Fruit fly (Drosophila melanogaster) whole organism, embryonic: Measurements from ENCODE around the gene mRpS7.

Source experiments
- Aef1 ChIP-seq: fragments of 200-800 bp; sonication (Bioruptor generic); IDR thresholded peaks from 3 replicates; pipeline ENCODE4 v1.3.6; 2022; ENCODE audit warnings: missing biosample characterization, missing genetic modification characterization
- Atf-2 ChIP-seq: fragments of 200-800 bp; sonication (Bioruptor generic); optimal IDR thresholded peaks from 2 replicates; lab custom pipeline; 2016; ENCODE audit warnings: missing biosample characterization, missing genetic modification characterization
- B-H1 ChIP-seq: fragments of 200-800 bp; sonication (Bioruptor generic); IDR thresholded peaks from 3 replicates; pipeline ENCODE4 v1.3.6; 2022; ENCODE audit warnings: missing biosample characterization, missing genetic modification characterization
- CG12104 ChIP-seq: fragments of 200-800 bp; sonication (Bioruptor generic); optimal IDR thresholded peaks from 3 replicates; lab custom pipeline; 2016; ENCODE audit warnings: missing biosample characterization, missing genetic modification characterization
- CG12391 ChIP-seq: fragments of 200-800 bp; sonication (Bioruptor generic); optimal IDR thresholded peaks from 3 replicates; lab custom pipeline; 2018; ENCODE audit warnings: missing biosample characterization, mild to moderate bottlenecking, missing genetic modification characterization, moderate library complexity
- CG13287 ChIP-seq: fragments of 200-800 bp; sonication (Bioruptor generic); IDR thresholded peaks from 2 replicates; pipeline ENCODE4 v1.3.6; 2022; ENCODE audit warnings: missing biosample characterization, missing genetic modification characterization; ENCODE audit not compliant: partially characterized antibody
- CG13624 ChIP-seq: fragments of 200-800 bp; sonication (Bioruptor generic); optimal IDR thresholded peaks from 2 replicates; lab custom pipeline; 2016; ENCODE audit warnings: missing biosample characterization, missing genetic modification characterization
- CG1529 ChIP-seq: fragments of 200-800 bp; sonication (Bioruptor generic); optimal IDR thresholded peaks from 3 replicates; lab custom pipeline; 2018; ENCODE audit warnings: missing biosample characterization, missing genetic modification characterization
- CG1647 ChIP-seq: fragments of 200-800 bp; sonication (Bioruptor generic); optimal IDR thresholded peaks from 3 replicates; lab custom pipeline; 2016; ENCODE audit warnings: missing biosample characterization, missing genetic modification characterization
- CG17359 ChIP-seq: fragments of 200-800 bp; sonication (Bioruptor generic); optimal IDR thresholded peaks from 3 replicates; lab custom pipeline; 2018; ENCODE audit warnings: missing biosample characterization, mild to moderate bottlenecking, missing genetic modification characterization, moderate library complexity
- CG17612 ChIP-seq: fragments of 200-800 bp; sonication (Bioruptor generic); IDR thresholded peaks from 2 replicates; pipeline ENCODE4 v1.3.6; 2022; ENCODE audit warnings: missing biosample characterization, missing genetic modification characterization
- CG2199 ChIP-seq: fragments of 200-800 bp; sonication (Bioruptor generic); IDR thresholded peaks from 3 replicates; pipeline ENCODE4 v1.3.6; 2022; ENCODE audit warnings: missing biosample characterization, missing genetic modification characterization
- CG3281 ChIP-seq: fragments of 200-800 bp; sonication (Bioruptor generic); optimal IDR thresholded peaks from 3 replicates; lab custom pipeline; 2017; ENCODE audit warnings: missing biosample characterization, mild to moderate bottlenecking, missing genetic modification characterization
- CG33557 ChIP-seq: fragments of 200-800 bp; sonication (Bioruptor generic); optimal IDR thresholded peaks from 2 replicates; lab custom pipeline; 2019; ENCODE audit warnings: missing biosample characterization, mild to moderate bottlenecking, missing genetic modification characterization, moderate library complexity
- CG4282 ChIP-seq: fragments of 200-800 bp; sonication (Bioruptor generic); optimal IDR thresholded peaks from 2 replicates; lab custom pipeline; 2016; ENCODE audit warnings: missing biosample characterization, missing genetic modification characterization
- CG4730 ChIP-seq: fragments of 200-800 bp; sonication (Bioruptor generic); IDR thresholded peaks from 2 replicates; pipeline ENCODE4 v1.3.6; 2022; ENCODE audit warnings: missing biosample characterization, missing genetic modification characterization
- CG9817 ChIP-seq: fragments of 200-800 bp; sonication (Bioruptor generic); optimal IDR thresholded peaks from 2 replicates; lab custom pipeline; 2018; ENCODE audit warnings: missing biosample characterization, mild to moderate bottlenecking, missing genetic modification characterization, moderate library complexity
- CrebB ChIP-seq: fragments of 200-800 bp; sonication (Bioruptor generic); optimal IDR thresholded peaks from 3 replicates; lab custom pipeline; 2018; ENCODE audit warnings: missing biosample characterization, mild to moderate bottlenecking, missing genetic modification characterization
- D19A ChIP-seq: fragments of 200-800 bp; optimal IDR thresholded peaks from 3 replicates; lab custom pipeline; 2019; ENCODE audit warnings: missing biosample characterization, mild to moderate bottlenecking, missing genetic modification characterization, moderate library complexity
- Dad ChIP-seq: fragments of 200-800 bp; sonication (Bioruptor generic); optimal IDR thresholded peaks from 3 replicates; lab custom pipeline; 2016; ENCODE audit warnings: missing biosample characterization, missing genetic modification characterization
- Dll ChIP-seq: fragments of 200-800 bp; sonication (Bioruptor generic); IDR thresholded peaks from 4 replicates; pipeline ENCODE4 v1.3.6; 2022; ENCODE audit warnings: missing biosample characterization, missing genetic modification characterization; ENCODE audit not compliant: partially characterized antibody
- Doc3 ChIP-seq: fragments of 200-800 bp; sonication (Bioruptor generic); IDR thresholded peaks from 3 replicates; pipeline ENCODE4 v1.3.6; 2022; ENCODE audit warnings: missing biosample characterization, missing genetic modification characterization; ENCODE audit not compliant: partially characterized antibody
- Drgx ChIP-seq: fragments of 200-800 bp; sonication (Bioruptor generic); IDR thresholded peaks from 2 replicates; pipeline ENCODE4 v1.3.6; 2022; ENCODE audit warnings: missing biosample characterization, missing genetic modification characterization
- ERR ChIP-seq: fragments of 200-800 bp; sonication (Bioruptor generic); optimal IDR thresholded peaks from 2 replicates; lab custom pipeline; 2016; ENCODE audit warnings: missing biosample characterization, missing genetic modification characterization
- Fer2 ChIP-seq: fragments of 200-800 bp; sonication (Bioruptor generic); optimal IDR thresholded peaks from 2 replicates; lab custom pipeline; 2018; ENCODE audit warnings: missing biosample characterization, mild to moderate bottlenecking, missing genetic modification characterization, moderate library complexity
- HLH54F ChIP-seq: fragments of 200-800 bp; sonication (Bioruptor generic); optimal IDR thresholded peaks from 3 replicates; lab custom pipeline; 2016; ENCODE audit warnings: missing biosample characterization, missing genetic modification characterization
- Hmx ChIP-seq: fragments of 200-800 bp; sonication (Bioruptor generic); optimal IDR thresholded peaks from 2 replicates; lab custom pipeline; 2016; ENCODE audit warnings: missing biosample characterization, missing genetic modification characterization
- Lhr ChIP-seq: fragments of 200-800 bp; sonication (Bioruptor generic); optimal IDR thresholded peaks from 3 replicates; lab custom pipeline; 2017; ENCODE audit warnings: mild to moderate bottlenecking, missing biosample characterization, missing genetic modification reagents, missing genetic modification characterization
- Mad ChIP-seq: fragments of 200-800 bp; sonication (Bioruptor generic); optimal IDR thresholded peaks from 2 replicates; lab custom pipeline; 2016; ENCODE audit warnings: missing biosample characterization, missing genetic modification characterization
- Poxn ChIP-seq: fragments of 200-800 bp; sonication (Bioruptor generic); IDR thresholded peaks from 2 replicates; pipeline ENCODE4 v1.3.6; 2022; ENCODE audit warnings: missing biosample characterization, missing genetic modification characterization
- TFAM ChIP-seq: fragments of 200-800 bp; sonication (Bioruptor generic); optimal IDR thresholded peaks from 2 replicates; lab custom pipeline; 2017; ENCODE audit warnings: missing biosample characterization, missing genetic modification characterization, inconsistent platforms
- bsh ChIP-seq, 2 experiments: fragments of 200-800 bp; sonication (Bioruptor generic); optimal IDR thresholded peaks; 2 replicates each; lab custom pipeline; 2017 to 2018; ENCODE audit warnings: mild to moderate bottlenecking in 2 of 2, missing biosample characterization in 2 of 2, missing genetic modification characterization in 2 of 2, moderate library complexity in 1 of 2
- crc ChIP-seq: fragments of 200-800 bp; sonication (Bioruptor generic); optimal IDR thresholded peaks from 2 replicates; lab custom pipeline; 2016; ENCODE audit warnings: missing biosample characterization, missing genetic modification characterization
- cwo ChIP-seq: fragments of 200-800 bp; sonication (Bioruptor generic); optimal IDR thresholded peaks from 3 replicates; lab custom pipeline; 2017; ENCODE audit warnings: missing biosample characterization, missing genetic modification characterization, mild to moderate bottlenecking, moderate library complexity, missing genetic modification reagents
- dm ChIP-seq: fragments of 200-800 bp; sonication (Bioruptor generic); optimal IDR thresholded peaks from 3 replicates; lab custom pipeline; 2016; ENCODE audit warnings: missing biosample characterization, missing genetic modification characterization
- dpn ChIP-seq, 2 experiments: fragments of 200-800 bp; sonication (Bioruptor generic); optimal IDR thresholded peaks; 3 replicates each; lab custom pipeline; 2016; ENCODE audit warnings: missing biosample characterization in 2 of 2, missing genetic modification characterization in 2 of 2
- gcm ChIP-seq: fragments of 200-800 bp; sonication (Bioruptor generic); optimal IDR thresholded peaks from 2 replicates; lab custom pipeline; 2019; ENCODE audit warnings: missing biosample characterization, mild to moderate bottlenecking, missing genetic modification characterization, moderate library complexity
- kni ChIP-seq: fragments of 200-800 bp; sonication (Bioruptor generic); optimal IDR thresholded peaks from 3 replicates; lab custom pipeline; 2017; ENCODE audit warnings: mild to moderate bottlenecking, missing biosample characterization, missing genetic modification reagents, missing genetic modification characterization
- knrl ChIP-seq: fragments of 200-800 bp; sonication (Bioruptor generic); IDR thresholded peaks from 3 replicates; pipeline ENCODE4 v1.3.6; 2022; ENCODE audit warnings: missing biosample characterization, missing genetic modification characterization; ENCODE audit not compliant: partially characterized antibody
- lmd ChIP-seq: fragments of 200-800 bp; sonication (Bioruptor generic); IDR thresholded peaks from 2 replicates; pipeline ENCODE4 v1.3.6; 2022; ENCODE audit warnings: missing biosample characterization, missing genetic modification characterization
- onecut ChIP-seq: fragments of 200-800 bp; sonication (Bioruptor generic); IDR thresholded peaks from 2 replicates; pipeline ENCODE4 v1.3.6; 2022; ENCODE audit warnings: missing biosample characterization, missing genetic modification characterization
- org-1 ChIP-seq: fragments of 200-800 bp; sonication (Bioruptor generic); optimal IDR thresholded peaks from 2 replicates; lab custom pipeline; 2017; ENCODE audit warnings: missing biosample characterization, missing genetic modification characterization
- p53 ChIP-seq: fragments of 200-800 bp; sonication (Bioruptor generic); optimal IDR thresholded peaks from 2 replicates; lab custom pipeline; 2016; ENCODE audit warnings: missing biosample characterization, missing genetic modification characterization
- pita ChIP-seq: fragments of 200-800 bp; sonication (Bioruptor generic); optimal IDR thresholded peaks from 2 replicates; lab custom pipeline; 2017; ENCODE audit warnings: missing biosample characterization, mild to moderate bottlenecking, missing genetic modification characterization
- ro ChIP-seq: fragments of 200-800 bp; sonication (Bioruptor generic); IDR thresholded peaks from 2 replicates; pipeline ENCODE4 v1.3.6; 2022; ENCODE audit warnings: missing biosample characterization, missing genetic modification characterization
- sim ChIP-seq: fragments of 200-800 bp; sonication (Bioruptor generic); IDR thresholded peaks from 2 replicates; pipeline ENCODE4 v1.3.6; 2022; ENCODE audit warnings: missing biosample characterization, missing genetic modification characterization
- sna ChIP-seq: fragments of 200-800 bp; sonication (Bioruptor generic); IDR thresholded peaks from 2 replicates; pipeline ENCODE4 v1.3.6; 2022; ENCODE audit warnings: missing biosample characterization, missing genetic modification characterization; ENCODE audit not compliant: partially characterized antibody
- tll ChIP-seq, 2 experiments: fragments of 200-800 bp in 1 of 2; fragments of >200 bp in 1 of 2; sonication (Bioruptor generic) in 1 of 2; optimal IDR thresholded peaks; 2 replicates each; lab custom pipeline; 2017 to 2019; ENCODE audit warnings: missing biosample characterization in 2 of 2, missing genetic modification characterization in 2 of 2, mild to moderate bottlenecking in 1 of 2, moderate library complexity in 1 of 2
- tx ChIP-seq: fragments of 200-800 bp; sonication (Bioruptor generic); optimal IDR thresholded peaks from 2 replicates; lab custom pipeline; 2016; ENCODE audit warnings: missing biosample characterization, missing genetic modification characterization
- unc-4 ChIP-seq: fragments of 200-800 bp; sonication (Bioruptor generic); IDR thresholded peaks from 2 replicates; pipeline ENCODE4 v1.3.6; 2022; ENCODE audit warnings: missing biosample characterization, missing genetic modification characterization; ENCODE audit not compliant: partially characterized antibody
- usp ChIP-seq: fragments of >200 bp; optimal IDR thresholded peaks from 2 replicates; lab custom pipeline; 2017; ENCODE audit warnings: missing biosample characterization, missing genetic modification characterization
- yki ChIP-seq: fragments of >200 bp; optimal IDR thresholded peaks from 3 replicates; lab custom pipeline; 2018

The mRpS7 gene

dm6 chr2L:10351130-10351529, 35.3 kb upstream of the mRpS7 start (continued):
- TF ChIP-seq D19A = peak; percentile 99
- no peak for TF ChIP-seq Doc3 (GFP tag; lab: Robert Waterston, UW)
- no peak for TF ChIP-seq sim
- no peak for TF ChIP-seq Drgx
- TF ChIP-seq usp (GFP tag; lab: Kevin White, UChicago) = no peak
- TF ChIP-seq Poxn (GFP tag; lab: Robert Waterston, UW) = no peak
- no peak for TF ChIP-seq TFAM (GFP tag; lab: Kevin White, UChicago)
- no peak for TF ChIP-seq tx (GFP tag; lab: Kevin White, UChicago)
- TF ChIP-seq cwo (GFP tag; lab: Kevin White, UChicago) = no peak
- TF ChIP-seq CG1647 (GFP tag; lab: Kevin White, UChicago) = no peak
- no peak; the same call in 1 of the 2 replicates for TF ChIP-seq onecut (GFP tag; lab: Robert Waterston, UW)
- TF ChIP-seq B-H1 (GFP tag; lab: Robert Waterston, UW) = no peak
- no peak for TF ChIP-seq ERR (GFP tag; lab: Kevin White, UChicago)
- TF ChIP-seq CG33557 (GFP tag; lab: Kevin White, UChicago) = peak; percentile 28
- TF ChIP-seq Fer2 (tag; lab: Kevin White, UChicago) = no peak
- no peak for TF ChIP-seq dpn (GFP tag; optimal IDR thresholded peaks at IDR 0.05; lab: Kevin White, UChicago)
- TF ChIP-seq CG13624 (GFP tag; lab: Kevin White, UChicago) = no peak
- TF ChIP-seq tll (GFP tag; optimal IDR thresholded peaks at IDR 0.05; lab: Kevin White, UChicago) = no peak
- TF ChIP-seq sna (GFP tag; lab: Robert Waterston, UW) = no peak
- no peak for TF ChIP-seq HLH54F (GFP tag; lab: Kevin White, UChicago)
- TF ChIP-seq CG12104 = no peak
- no peak for TF ChIP-seq knrl (GFP tag; lab: Robert Waterston, UW)
- no peak for TF ChIP-seq Dad (GFP tag; lab: Kevin White, UChicago)
- no peak for TF ChIP-seq Aef1 (GFP tag; lab: Robert Waterston, UW)
- TF ChIP-seq yki (lab: Kevin White, UChicago) = no peak
- no peak for TF ChIP-seq CrebB (tag; lab: Kevin White, UChicago)
- TF ChIP-seq lmd (GFP tag; lab: Robert Waterston, UW) = no peak; the same call in 1 of the 2 replicates
- TF ChIP-seq CG17612 (GFP tag; lab: Robert Waterston, UW) = no peak
- TF ChIP-seq CG12391 (tag; lab: Kevin White, UChicago) = peak; percentile 23
- no peak for TF ChIP-seq org-1 (GFP tag; lab: Kevin White, UChicago)
- no peak for TF ChIP-seq Atf-2
- no peak for TF ChIP-seq CG17359 (tag; lab: Kevin White, UChicago)
- TF ChIP-seq dm (GFP tag; lab: Kevin White, UChicago) = no peak
- peak; percentile 32 for TF ChIP-seq gcm (GFP tag; lab: Kevin White, UChicago)
- no peak for TF ChIP-seq CG3281 (GFP tag; lab: Kevin White, UChicago)
- TF ChIP-seq ro (GFP tag; lab: Robert Waterston, UW) = no peak
- TF ChIP-seq Dll (GFP tag; lab: Robert Waterston, UW) = no peak
- TF ChIP-seq pita = no peak
- TF ChIP-seq CG4730 = 0 out of 2 replicates have a peak, but pooled peaks have one; percentile 9
- no peak for TF ChIP-seq kni (GFP tag; lab: Kevin White, UChicago)
- no peak for TF ChIP-seq CG4282 (GFP tag; lab: Kevin White, UChicago)
- TF ChIP-seq Hmx = no peak
- TF ChIP-seq CG13287 (GFP tag; lab: Robert Waterston, UW) = no peak
- peak; percentile 20 for TF ChIP-seq CG1529 (GFP tag; lab: Kevin White, UChicago)
- no peak for TF ChIP-seq CG9817
- no peak for TF ChIP-seq unc-4 (GFP tag; lab: Robert Waterston, UW)
- TF ChIP-seq Mad (GFP tag; lab: Kevin White, UChicago) = no peak
- TF ChIP-seq crc (GFP tag; lab: Kevin White, UChicago) = no peak
- no peak for TF ChIP-seq p53 (GFP tag; lab: Kevin White, UChicago)
- TF ChIP-seq CG2199 (GFP tag; lab: Robert Waterston, UW) = no peak
- TF ChIP-seq bsh (GFP tag; optimal IDR thresholded peaks at IDR 0.05; lab: Kevin White, UChicago) = peak in 1 of 2 experiments; percentile 51
- peak; percentile 6 for TF ChIP-seq Lhr (GFP tag; lab: Kevin White, UChicago)
